Worm (Caenorhabditis elegans) whole organism, L4/young adult: ENCODE results near the gene gei-8.

ENCODE experiments used
- W03F9.2 ChIP-seq: fragments of 150-350 bp; optimal IDR thresholded peaks from 2 replicates; lab custom pipeline; 2014; ENCODE audit warnings: missing biosample characterization, missing genetic modification characterization
- him-1 ChIP-seq: sonication (generic microtip); optimal IDR thresholded peaks from 2 replicates; lab custom pipeline; 2016; ENCODE audit warnings: missing genotype, missing genetic modification reagents, missing genetic modification characterization, missing compliant biosample characterization

ce11 chrIII:8105771-8106170 is 15.3 kb downstream of the gei-8 start:
- TF ChIP-seq W03F9.2 (tag; lab: Kevin White, UChicago) (no peak), him-1 (tag; lab: Kevin White, UChicago) (no peak)
